Worm (Caenorhabditis elegans) whole organism, L2 larva: ENCODE data around the gene Y62H9A.14.

ENCODE experiments used
- F13H6.1 ChIP-seq: sonication (generic microtip); optimal IDR thresholded peaks from 2 replicates; lab custom pipeline; 2016; ENCODE audit warnings: missing genetic modification characterization, missing compliant biosample characterization
- R02D3.7 ChIP-seq: fragments of 150-350 bp; optimal IDR thresholded peaks from 2 replicates; lab custom pipeline; 2014; ENCODE audit warnings: missing biosample characterization, missing genetic modification characterization
- alr-1 ChIP-seq: fragments of 150-350 bp; optimal IDR thresholded peaks from 2 replicates; lab custom pipeline; 2014; ENCODE audit warnings: missing biosample characterization, missing genetic modification characterization
- ama-1 ChIP-seq: fragments of 150-350 bp; optimal IDR thresholded peaks from 2 replicates; lab custom pipeline; 2018; ENCODE audit warnings: inconsistent platforms
- blmp-1 ChIP-seq: sonication (generic microtip); optimal IDR thresholded peaks from 2 replicates; lab custom pipeline; 2017; ENCODE audit warnings: missing genetic modification characterization, mild to moderate bottlenecking, missing compliant biosample characterization, antibody characterized with exemption, moderate library complexity; ENCODE audit not compliant: insufficient read depth
- ceh-16 ChIP-seq: fragments of 150-350 bp; optimal IDR thresholded peaks from 2 replicates; lab custom pipeline; 2014; ENCODE audit warnings: missing biosample characterization, missing genetic modification characterization
- ceh-82 ChIP-seq: fragments of 150-350 bp; optimal IDR thresholded peaks from 2 replicates; lab custom pipeline; 2014; ENCODE audit warnings: missing biosample characterization, missing genetic modification characterization
- crh-2 ChIP-seq: sonication (generic microtip); optimal IDR thresholded peaks from 2 replicates; lab custom pipeline; 2017; ENCODE audit warnings: missing biosample characterization, missing genetic modification characterization
- dmd-4 ChIP-seq: sonication (generic microtip); optimal IDR thresholded peaks from 2 replicates; lab custom pipeline; 2017; ENCODE audit warnings: missing biosample characterization, missing genetic modification characterization
- egl-27 ChIP-seq: sonication (generic microtip); optimal IDR thresholded peaks from 3 replicates; lab custom pipeline; 2017; ENCODE audit warnings: missing biosample characterization, missing genetic modification reagents, missing genetic modification characterization
- elt-1 ChIP-seq: fragments of 150-350 bp; optimal IDR thresholded peaks from 2 replicates; lab custom pipeline; 2014; ENCODE audit warnings: missing biosample characterization, missing genetic modification characterization
- lin-11 ChIP-seq: fragments of 150-350 bp; sonication (generic microtip); optimal IDR thresholded peaks from 2 replicates; lab custom pipeline; 2014; ENCODE audit warnings: missing biosample characterization, missing genetic modification characterization, inconsistent platforms, mixed read lengths
- lin-39 ChIP-seq: fragments of 150-350 bp; optimal IDR thresholded peaks from 2 replicates; lab custom pipeline; 2014; ENCODE audit warnings: missing biosample characterization, missing genetic modification reagents, missing genetic modification characterization
- lsy-2 ChIP-seq, 2 experiments: fragments of 150-350 bp in 1 of 2; sonication (generic microtip) in 1 of 2; optimal IDR thresholded peaks; 2 replicates each; lab custom pipeline; 2014 to 2017; ENCODE audit warnings: missing biosample characterization in 2 of 2, missing genetic modification characterization in 2 of 2
- mab-5 ChIP-seq: fragments of 150-350 bp; optimal IDR thresholded peaks from 2 replicates; lab custom pipeline; 2014; ENCODE audit warnings: missing biosample characterization, missing genetic modification characterization
- mbf-1 ChIP-seq: sonication (generic microtip); optimal IDR thresholded peaks from 2 replicates; lab custom pipeline; 2017; ENCODE audit warnings: missing biosample characterization, missing genetic modification characterization
- mdl-1 ChIP-seq, 2 experiments: fragments of 150-350 bp in 1 of 2; sonication (generic microtip) in 1 of 2; optimal IDR thresholded peaks; 2 replicates each; lab custom pipeline; 2017; ENCODE audit warnings: missing biosample characterization in 2 of 2, missing genetic modification characterization in 2 of 2
- nhr-10 ChIP-seq: sonication (generic microtip); optimal IDR thresholded peaks from 2 replicates; lab custom pipeline; 2017; ENCODE audit warnings: missing biosample characterization, missing genetic modification characterization
- nhr-11 ChIP-seq: fragments of 150-350 bp; optimal IDR thresholded peaks from 2 replicates; lab custom pipeline; 2014; ENCODE audit warnings: missing biosample characterization, missing genetic modification characterization
- nhr-129 ChIP-seq: fragments of 150-350 bp; optimal IDR thresholded peaks from 2 replicates; lab custom pipeline; 2014; ENCODE audit warnings: missing biosample characterization, missing genetic modification characterization
- nhr-21 ChIP-seq: fragments of 150-350 bp; optimal IDR thresholded peaks from 2 replicates; lab custom pipeline; 2014; ENCODE audit warnings: missing biosample characterization, missing genetic modification characterization
- nhr-23 ChIP-seq: fragments of 150-350 bp; optimal IDR thresholded peaks from 2 replicates; lab custom pipeline; 2014; ENCODE audit warnings: missing biosample characterization, missing genetic modification reagents, missing genetic modification characterization
- nhr-237 ChIP-seq: fragments of 150-350 bp; optimal IDR thresholded peaks from 2 replicates; lab custom pipeline; 2014; ENCODE audit warnings: missing biosample characterization, missing genetic modification characterization
- nhr-25 ChIP-seq: fragments of 150-350 bp; sonication (generic microtip); optimal IDR thresholded peaks from 3 replicates; lab custom pipeline; 2014; ENCODE audit warnings: missing biosample characterization, missing genetic modification characterization
- nhr-6 ChIP-seq: fragments of 150-350 bp; optimal IDR thresholded peaks from 2 replicates; lab custom pipeline; 2014; ENCODE audit warnings: missing biosample characterization, missing genetic modification characterization
- peb-1 ChIP-seq: fragments of 150-350 bp; optimal IDR thresholded peaks from 2 replicates; lab custom pipeline; 2014; ENCODE audit warnings: missing biosample characterization, missing genetic modification characterization
- sem-4 ChIP-seq: fragments of 150-350 bp; optimal IDR thresholded peaks from 2 replicates; lab custom pipeline; 2014; ENCODE audit warnings: missing biosample characterization, missing genetic modification reagents, missing genetic modification characterization
- skn-1 ChIP-seq: sonication (generic microtip); optimal IDR thresholded peaks from 2 replicates; lab custom pipeline; 2017; ENCODE audit warnings: missing biosample characterization, missing genetic modification characterization
- sma-3 ChIP-seq: sonication (generic microtip); optimal IDR thresholded peaks from 2 replicates; lab custom pipeline; 2016; ENCODE audit warnings: missing genetic modification reagents, missing genetic modification characterization, missing compliant biosample characterization
- sma-9 ChIP-seq, 2 experiments: fragments of 150-350 bp in 1 of 2; sonication (generic microtip) in 1 of 2; optimal IDR thresholded peaks; 2 replicates each; lab custom pipeline; 2014 to 2016; ENCODE audit warnings: missing genetic modification characterization in 2 of 2, mild to moderate bottlenecking in 1 of 2, missing biosample characterization in 1 of 2, missing compliant biosample characterization in 1 of 2, missing genetic modification reagents in 1 of 2, moderate library complexity in 1 of 2
- unc-55 ChIP-seq: fragments of 150-350 bp; sonication (generic microtip); optimal IDR thresholded peaks from 3 replicates; lab custom pipeline; 2014; ENCODE audit warnings: missing biosample characterization, missing genetic modification reagents, missing genetic modification characterization
- zag-1 ChIP-seq: fragments of 150-350 bp; optimal IDR thresholded peaks from 2 replicates; lab custom pipeline; 2014; ENCODE audit warnings: missing biosample characterization, missing genetic modification characterization
- ztf-1 ChIP-seq: fragments of 200-800 bp; sonication (Bioruptor generic); conservative IDR thresholded peaks from 2 replicates; pipeline ENCODE4 v1.3.6; 2022; ENCODE audit warnings: missing genetic modification characterization, missing compliant biosample characterization
- ztf-11 ChIP-seq: sonication (generic microtip); optimal IDR thresholded peaks from 2 replicates; lab custom pipeline; 2017; ENCODE audit warnings: missing biosample characterization, missing genetic modification characterization

Gene Y62H9A.14

ce11 chrX:11898040-11898439, 23.0 kb upstream of the Y62H9A.14 start, which contains the start of gene Y62H9A.9:
TSS of gene Y62H9A.9 (minus strand) at chrX:11898140.
- no peak for TF ChIP-seq alr-1 (tag; lab: Kevin White, UChicago)
- no peak for TF ChIP-seq nhr-129

ce11 chrX:11899031-11899430, 22.0 kb upstream of the Y62H9A.14 start:
- TF ChIP-seq mab-5: peak; percentile 1
- TF ChIP-seq nhr-11 (tag; lab: Kevin White, UChicago): no peak
- no peak for TF ChIP-seq blmp-1 (tag; lab: Kevin White, UChicago)
- no peak for TF ChIP-seq ceh-16 (tag; lab: Kevin White, UChicago)

ce11 chrX:11902661-11903060, 18.4 kb upstream of the Y62H9A.14 start, which contains the start of gene Y62H9A.10:
TSS of gene Y62H9A.10 (minus strand) at chrX:11902761.
- no peak for TF ChIP-seq ceh-16 (tag; lab: Kevin White, UChicago)
- TF ChIP-seq mdl-1 (tag; optimal IDR thresholded peaks at IDR 0.05; lab: Kevin White, UChicago): no peak
- no peak for TF ChIP-seq egl-27 (tag; lab: Kevin White, UChicago)
- no peak for TF ChIP-seq nhr-23 (tag; lab: Kevin White, UChicago)
- TF ChIP-seq sem-4 (tag; lab: Kevin White, UChicago): no peak
- TF ChIP-seq ztf-11: no peak
- TF ChIP-seq nhr-6 (tag; lab: Kevin White, UChicago): no peak

- no peak for TF ChIP-seq nhr-6 (tag; lab: Kevin White, UChicago)
- TF ChIP-seq ama-1 (lab: Kevin White, UChicago): no peak
- no peak for TF ChIP-seq lin-11
- no peak for TF ChIP-seq egl-27 (tag; lab: Kevin White, UChicago)
- no peak for TF ChIP-seq nhr-237 (tag; lab: Kevin White, UChicago)
- no peak for TF ChIP-seq unc-55 (GFP tag; lab: Kevin White, UChicago)
- TF ChIP-seq F13H6.1: no peak
- TF ChIP-seq sma-3: no peak
- TF ChIP-seq R02D3.7 (tag; lab: Kevin White, UChicago): no peak
- TF ChIP-seq ztf-11: no peak
- TF ChIP-seq lsy-2 (tag; optimal IDR thresholded peaks at IDR 0.05; lab: Kevin White, UChicago): no peak
- TF ChIP-seq dmd-4 (tag; lab: Kevin White, UChicago): no peak
- no peak for TF ChIP-seq ztf-1 (GFP tag; lab: Robert Waterston, UW)
- no peak for TF ChIP-seq nhr-21 (tag; lab: Kevin White, UChicago)
- no peak for TF ChIP-seq lin-39 (tag; lab: Kevin White, UChicago)
- no peak for TF ChIP-seq ceh-82 (tag; lab: Kevin White, UChicago)
- TF ChIP-seq blmp-1 (tag; lab: Kevin White, UChicago): no peak
- no peak for TF ChIP-seq sma-9 (GFP tag; optimal IDR thresholded peaks at IDR 0.05; lab: Kevin White, UChicago)
- no peak for TF ChIP-seq sma-9 (tag; optimal IDR thresholded peaks at IDR 0.05; lab: Kevin White, UChicago)
- TF ChIP-seq nhr-23 (tag; lab: Kevin White, UChicago): no peak
- TF ChIP-seq, all 48 proteins: peak for 0
Measured at ce11 chrX:11906626-11907025, 14.4 kb upstream of the Y62H9A.14 start.

ce11 chrX:11907263-11907662, 13.8 kb upstream of the Y62H9A.14 start, which contains the start of gene Y62H9A.11:
TSS of gene Y62H9A.11 (minus strand) at chrX:11907363.
- TF ChIP-seq ceh-82 (tag; lab: Kevin White, UChicago): no peak
- TF ChIP-seq sma-9 (GFP tag; optimal IDR thresholded peaks at IDR 0.05; lab: Kevin White, UChicago): no peak
- no peak for TF ChIP-seq sma-9 (tag; optimal IDR thresholded peaks at IDR 0.05; lab: Kevin White, UChicago)
- no peak for TF ChIP-seq nhr-129
- no peak for TF ChIP-seq R02D3.7 (tag; lab: Kevin White, UChicago)
- no peak for TF ChIP-seq unc-55 (GFP tag; lab: Kevin White, UChicago)
- TF ChIP-seq ama-1 (lab: Kevin White, UChicago): no peak
- TF ChIP-seq zag-1: no peak

- no peak for TF ChIP-seq elt-1 (tag; lab: Kevin White, UChicago)
- no peak for TF ChIP-seq mbf-1 (tag; lab: Kevin White, UChicago)
- TF ChIP-seq skn-1 (tag; lab: Kevin White, UChicago): no peak
- no peak for TF ChIP-seq peb-1 (tag; lab: Kevin White, UChicago)
- TF ChIP-seq F13H6.1: no peak
- TF ChIP-seq nhr-25 (tag; lab: Kevin White, UChicago): no peak
- no peak for TF ChIP-seq lsy-2 (tag; optimal IDR thresholded peaks at IDR 0.05; lab: Kevin White, UChicago)
- no peak for TF ChIP-seq crh-2 (tag; lab: Kevin White, UChicago)
- no peak for TF ChIP-seq nhr-11 (tag; lab: Kevin White, UChicago)
- TF ChIP-seq nhr-10 (tag; lab: Kevin White, UChicago): no peak
Measured at ce11 chrX:11908226-11908625, 12.8 kb upstream of the Y62H9A.14 start.
